Fruit fly (Drosophila melanogaster) whole organism, pupa: ENCODE results near the gene spas.

ENCODE experiments used
- CG10348 ChIP-seq: fragments of 200-800 bp; sonication (Bioruptor generic); IDR thresholded peaks from 2 replicates; pipeline ENCODE4 v1.3.6; 2022; ENCODE audit warnings: missing biosample characterization, missing genetic modification characterization
- CG34367 ChIP-seq: fragments of 200-800 bp; sonication (Bioruptor generic); optimal IDR thresholded peaks from 2 replicates; lab custom pipeline; 2018; ENCODE audit warnings: missing biosample characterization, mild to moderate bottlenecking, missing genetic modification characterization
- CG8301 ChIP-seq: fragments of 200-800 bp; sonication (Bioruptor generic); optimal IDR thresholded peaks from 2 replicates; lab custom pipeline; 2018; ENCODE audit warnings: missing biosample characterization, mild to moderate bottlenecking, missing genetic modification characterization

DNA sequence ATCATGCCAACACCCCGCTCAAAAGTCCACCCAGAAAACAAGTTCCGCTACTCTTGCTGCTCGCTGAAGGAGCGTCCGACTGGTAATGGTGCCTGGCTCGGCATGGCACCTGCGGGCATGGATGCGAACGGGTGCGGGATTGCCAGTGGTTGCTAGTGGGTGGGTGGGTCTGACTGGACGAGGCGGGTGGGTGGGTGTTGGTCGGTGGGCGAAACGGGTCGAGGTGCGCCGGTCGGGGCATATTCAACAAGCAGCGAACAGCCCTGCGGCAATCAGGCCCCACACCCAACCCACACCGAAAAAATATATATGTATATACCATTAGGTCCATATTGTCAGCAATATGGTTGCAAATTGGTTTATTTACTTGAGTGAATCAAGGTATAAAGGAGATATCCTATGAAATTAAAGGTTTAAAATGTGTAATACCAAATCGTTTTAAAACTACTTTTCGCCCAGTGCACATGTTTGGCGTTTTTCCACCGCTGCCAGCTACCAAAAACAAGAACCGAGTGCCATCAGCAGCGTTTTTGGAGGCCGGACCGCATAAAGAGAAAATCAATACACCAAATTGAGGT lies 27.3 kb upstream of the spas start:
- TF ChIP-seq CG34367 (tag; lab: Kevin White, UChicago) (no peak), CG10348 (GFP tag; lab: Robert Waterston, UW) (no peak), CG8301 (peak; percentile 53)
